Worm (Caenorhabditis elegans): ENCODE measurements around the gene srr-10.

ce11 chrV:7778999-7779398 lies 43.6 kb downstream of the srr-10 start:
- TF ChIP-seq lsy-2 (tag; optimal IDR thresholded peaks at IDR 0.05) (no peak), zag-1 (tag; optimal IDR thresholded peaks at IDR 0.05) (no peak), elt-3 (tag; optimal IDR thresholded peaks at IDR 0.05) (no peak)

All from whole organism, L2 larva.